Fruit fly (Drosophila melanogaster) whole organism, embryonic: ENCODE measurements around the gene Muc68D.

Experiments
- Ada2b ChIP-seq: fragments of 200-800 bp; sonication (Bioruptor generic); IDR thresholded peaks from 2 replicates; pipeline ENCODE4 v1.3.6; 2022; ENCODE audit warnings: missing biosample characterization, missing genetic modification characterization
- Aef1 ChIP-seq: fragments of 200-800 bp; sonication (Bioruptor generic); IDR thresholded peaks from 3 replicates; pipeline ENCODE4 v1.3.6; 2022; ENCODE audit warnings: missing biosample characterization, missing genetic modification characterization
- BEAF-32 ChIP-seq: fragments of 200-800 bp; sonication (Bioruptor generic); optimal IDR thresholded peaks from 3 replicates; lab custom pipeline; 2017; ENCODE audit warnings: missing biosample characterization, missing genetic modification characterization, mild to moderate bottlenecking, moderate library complexity, missing genetic modification reagents
- CG1024 ChIP-seq: fragments of 200-800 bp; sonication (Bioruptor generic); IDR thresholded peaks from 2 replicates; pipeline ENCODE4 v1.3.6; 2022; ENCODE audit warnings: missing biosample characterization, missing genetic modification characterization
- CG10543 ChIP-seq: fragments of 200-800 bp; sonication (Bioruptor generic); optimal IDR thresholded peaks from 3 replicates; lab custom pipeline; 2017; ENCODE audit warnings: missing biosample characterization, mild to moderate bottlenecking, missing genetic modification characterization, moderate library complexity
- CG11504 ChIP-seq: fragments of 200-800 bp; sonication (Bioruptor generic); optimal IDR thresholded peaks from 3 replicates; lab custom pipeline; 2019; ENCODE audit warnings: missing biosample characterization, mild to moderate bottlenecking, missing genetic modification characterization, moderate library complexity
- CG12942 ChIP-seq: fragments of 200-800 bp; sonication (Bioruptor generic); optimal IDR thresholded peaks from 3 replicates; lab custom pipeline; 2016; ENCODE audit warnings: missing biosample characterization, missing genetic modification characterization
- CG13287 ChIP-seq: fragments of 200-800 bp; sonication (Bioruptor generic); IDR thresholded peaks from 2 replicates; pipeline ENCODE4 v1.3.6; 2022; ENCODE audit warnings: missing biosample characterization, missing genetic modification characterization; ENCODE audit not compliant: partially characterized antibody
- CG14441 ChIP-seq: fragments of 200-800 bp; sonication (Bioruptor generic); IDR thresholded peaks from 2 replicates; pipeline ENCODE4 v1.3.6; 2022; ENCODE audit warnings: missing biosample characterization, missing genetic modification characterization
- CG17186 ChIP-seq: fragments of 200-800 bp; sonication (Bioruptor generic); optimal IDR thresholded peaks from 3 replicates; lab custom pipeline; 2017; ENCODE audit warnings: missing biosample characterization, missing genetic modification reagents, missing genetic modification characterization
- CG31365 ChIP-seq: fragments of 200-800 bp; sonication (Bioruptor generic); optimal IDR thresholded peaks from 2 replicates; lab custom pipeline; 2018; ENCODE audit warnings: missing biosample characterization, mild to moderate bottlenecking, missing genetic modification characterization
- CG34224 ChIP-seq: fragments of 200-800 bp; sonication (Bioruptor generic); IDR thresholded peaks from 3 replicates; pipeline ENCODE4 v1.3.6; 2022; ENCODE audit warnings: missing biosample characterization, missing genetic modification characterization; ENCODE audit not compliant: partially characterized antibody
- CG34422 ChIP-seq: fragments of 200-800 bp; sonication (Bioruptor generic); IDR thresholded peaks from 3 replicates; pipeline ENCODE4 v1.3.6; 2022; ENCODE audit warnings: missing biosample characterization, missing genetic modification characterization
- CG4617 ChIP-seq: fragments of 200-800 bp; sonication (Bioruptor generic); optimal IDR thresholded peaks from 3 replicates; lab custom pipeline; 2016; ENCODE audit warnings: missing biosample characterization, missing genetic modification characterization, borderline replicate concordance
- CG6175 ChIP-seq: fragments of 200-800 bp; sonication (Bioruptor generic); IDR thresholded peaks from 3 replicates; pipeline ENCODE4 v1.3.6; 2022; ENCODE audit warnings: missing biosample characterization, missing genetic modification characterization
- CG6765 ChIP-seq: fragments of 200-800 bp; sonication (Bioruptor generic); optimal IDR thresholded peaks from 3 replicates; lab custom pipeline; 2017; ENCODE audit warnings: missing biosample characterization, mild to moderate bottlenecking, missing genetic modification characterization
- CG6791 ChIP-seq: fragments of 200-800 bp; sonication (Bioruptor generic); IDR thresholded peaks from 3 replicates; pipeline ENCODE4 v1.3.6; 2022; ENCODE audit warnings: missing biosample characterization, missing genetic modification characterization; ENCODE audit not compliant: partially characterized antibody
- CG9797 ChIP-seq: fragments of 200-800 bp; sonication (Bioruptor generic); optimal IDR thresholded peaks from 3 replicates; lab custom pipeline; 2018; ENCODE audit warnings: missing biosample characterization, mild to moderate bottlenecking, missing genetic modification characterization
- D19A ChIP-seq: fragments of 200-800 bp; optimal IDR thresholded peaks from 3 replicates; lab custom pipeline; 2019; ENCODE audit warnings: missing biosample characterization, mild to moderate bottlenecking, missing genetic modification characterization, moderate library complexity
- Dll ChIP-seq: fragments of 200-800 bp; sonication (Bioruptor generic); IDR thresholded peaks from 4 replicates; pipeline ENCODE4 v1.3.6; 2022; ENCODE audit warnings: missing biosample characterization, missing genetic modification characterization; ENCODE audit not compliant: partially characterized antibody
- Dp ChIP-seq: fragments of 200-800 bp; sonication (Bioruptor generic); optimal IDR thresholded peaks from 2 replicates; lab custom pipeline; 2018; ENCODE audit warnings: missing biosample characterization, mild to moderate bottlenecking, missing genetic modification characterization, moderate library complexity
- Dref ChIP-seq: fragments of 200-800 bp; sonication (Bioruptor generic); IDR thresholded peaks from 2 replicates; pipeline ENCODE4 v1.3.6; 2022; ENCODE audit warnings: missing biosample characterization, missing genetic modification characterization
- E2f2 ChIP-seq: fragments of 200-800 bp; sonication (Bioruptor generic); IDR thresholded peaks from 2 replicates; pipeline ENCODE4 v1.3.6; 2022; ENCODE audit warnings: missing biosample characterization, missing genetic modification characterization
- Ets97D ChIP-seq: fragments of 200-800 bp; sonication (Bioruptor generic); optimal IDR thresholded peaks from 3 replicates; lab custom pipeline; 2016; ENCODE audit warnings: missing biosample characterization, missing genetic modification characterization
- MESR4 ChIP-seq: fragments of 200-800 bp; sonication (Bioruptor generic); optimal IDR thresholded peaks from 2 replicates; lab custom pipeline; 2018; ENCODE audit warnings: missing biosample characterization, mild to moderate bottlenecking, missing genetic modification characterization, moderate library complexity
- Myb ChIP-seq: fragments of 200-800 bp; sonication (Bioruptor generic); optimal IDR thresholded peaks from 2 replicates; lab custom pipeline; 2016; ENCODE audit warnings: missing biosample characterization, missing genetic modification characterization
- Opbp ChIP-seq: fragments of 200-800 bp; sonication (Bioruptor generic); IDR thresholded peaks from 3 replicates; pipeline ENCODE4 v1.3.6; 2022; ENCODE audit warnings: missing biosample characterization, missing genetic modification characterization; ENCODE audit not compliant: partially characterized antibody
- Sin3A ChIP-seq: fragments of >200 bp; optimal IDR thresholded peaks from 2 replicates; lab custom pipeline; 2018
- YL-1 ChIP-seq: fragments of 200-800 bp; sonication (Bioruptor generic); optimal IDR thresholded peaks from 3 replicates; lab custom pipeline; 2017; ENCODE audit warnings: missing biosample characterization, mild to moderate bottlenecking, missing genetic modification characterization
- abd-A ChIP-seq: fragments of 200-800 bp; sonication (Bioruptor generic); optimal IDR thresholded peaks from 3 replicates; lab custom pipeline; 2019; ENCODE audit warnings: missing biosample characterization, mild to moderate bottlenecking, missing genetic modification characterization, moderate library complexity
- amos ChIP-seq: fragments of 200-800 bp; sonication (Bioruptor generic); IDR thresholded peaks from 2 replicates; pipeline ENCODE4 v1.3.6; 2022; ENCODE audit warnings: missing biosample characterization, missing genetic modification characterization; ENCODE audit not compliant: partially characterized antibody
- bbx ChIP-seq: fragments of 200-800 bp; sonication (Bioruptor generic); IDR thresholded peaks from 2 replicates; pipeline ENCODE4 v1.3.6; 2022; ENCODE audit warnings: missing biosample characterization, missing genetic modification characterization; ENCODE audit not compliant: partially characterized antibody
- chinmo ChIP-seq: fragments of 200-800 bp; sonication (Bioruptor generic); IDR thresholded peaks from 4 replicates; pipeline ENCODE4 v1.3.6; 2022; ENCODE audit warnings: missing biosample characterization, missing genetic modification characterization; ENCODE audit not compliant: partially characterized antibody
- crp ChIP-seq, 2 experiments: fragments of 200-800 bp; sonication (Bioruptor generic); optimal IDR thresholded peaks; 2 replicates in 1 of 2; 3 replicates in 1 of 2; lab custom pipeline; 2017; ENCODE audit warnings: missing biosample characterization in 2 of 2, missing genetic modification characterization in 2 of 2, mild to moderate bottlenecking in 1 of 2, moderate library complexity in 1 of 2
- dysf ChIP-seq: fragments of 200-800 bp; sonication (Bioruptor generic); IDR thresholded peaks from 3 replicates; pipeline ENCODE4 v1.3.6; 2022; ENCODE audit warnings: missing biosample characterization, missing genetic modification characterization
- ftz-f1 ChIP-seq: fragments of 200-800 bp; sonication (Bioruptor generic); optimal IDR thresholded peaks from 2 replicates; lab custom pipeline; 2016; ENCODE audit warnings: missing biosample characterization, missing genetic modification characterization
- gfzf ChIP-seq: fragments of 200-800 bp; sonication (Bioruptor generic); optimal IDR thresholded peaks from 2 replicates; lab custom pipeline; 2016; ENCODE audit warnings: missing biosample characterization, mild to moderate bottlenecking, missing genetic modification characterization, moderate library complexity
- kay ChIP-seq: fragments of 200-800 bp; sonication (Bioruptor generic); optimal IDR thresholded peaks from 2 replicates; lab custom pipeline; 2016; ENCODE audit warnings: missing biosample characterization, missing genetic modification characterization
- mld ChIP-seq: fragments of 200-800 bp; sonication (Bioruptor generic); IDR thresholded peaks from 3 replicates; pipeline ENCODE4 v1.3.6; 2022; ENCODE audit warnings: missing biosample characterization, missing genetic modification characterization; ENCODE audit not compliant: partially characterized antibody
- onecut ChIP-seq: fragments of 200-800 bp; sonication (Bioruptor generic); IDR thresholded peaks from 2 replicates; pipeline ENCODE4 v1.3.6; 2022; ENCODE audit warnings: missing biosample characterization, missing genetic modification characterization
- phol ChIP-seq: fragments of 200-800 bp; sonication (Bioruptor generic); optimal IDR thresholded peaks from 3 replicates; lab custom pipeline; 2018; ENCODE audit warnings: missing biosample characterization, mild to moderate bottlenecking, missing genetic modification characterization, moderate library complexity
- pzg ChIP-seq: fragments of 200-800 bp; sonication (Bioruptor generic); optimal IDR thresholded peaks from 3 replicates; lab custom pipeline; 2018; ENCODE audit warnings: missing biosample characterization, mild to moderate bottlenecking, missing genetic modification characterization, moderate library complexity
- stwl ChIP-seq: fragments of 200-800 bp; sonication (Bioruptor generic); optimal IDR thresholded peaks from 3 replicates; lab custom pipeline; 2018; ENCODE audit warnings: missing biosample characterization, mild to moderate bottlenecking, missing genetic modification characterization, moderate library complexity
- vnd ChIP-seq: fragments of 200-800 bp; sonication (Bioruptor generic); IDR thresholded peaks from 3 replicates; pipeline ENCODE4 v1.3.6; 2022; ENCODE audit warnings: missing biosample characterization, missing genetic modification characterization; ENCODE audit not compliant: partially characterized antibody

Gene Muc68D

dm6 chr3L:11801622-11802021, 29.7 kb upstream of the Muc68D start (continued):
- TF ChIP-seq CG31365 (tag; lab: Kevin White, UChicago) = no peak
- TF ChIP-seq Aef1 (GFP tag; lab: Robert Waterston, UW) = no peak
- no peak for TF ChIP-seq CG6175
- no peak for TF ChIP-seq CG34422 (GFP tag; lab: Robert Waterston, UW)
- TF ChIP-seq CG10543 (GFP tag; lab: Kevin White, UChicago) = no peak
- no peak for TF ChIP-seq D19A (tag; lab: Kevin White, UChicago)

- TF ChIP-seq crp (GFP tag; optimal IDR thresholded peaks at IDR 0.05; lab: Kevin White, UChicago) (peak in 1 of 2 experiments; percentile 14), abd-A (no peak), E2f2 (GFP tag; lab: Robert Waterston, UW) (peak; percentile 26; the same call in 1 of the 2 replicates), mld (GFP tag; lab: Robert Waterston, UW) (no peak), chinmo (GFP tag; lab: Robert Waterston, UW) (no peak)
Measured at dm6 chr3L:11800761-11801160, 28.8 kb upstream of the Muc68D start, which contains the start of gene Gcat. Gcat (minus strand) TSS chr3L:11800861.

- TF ChIP-seq gfzf (GFP tag; lab: Kevin White, UChicago) (peak; percentile 83), pzg (GFP tag; lab: Kevin White, UChicago) (peak; percentile 72), Ets97D (GFP tag; lab: Kevin White, UChicago) (peak; percentile 25), amos (0 out of 2 replicates have a peak, but pooled peaks have one; percentile 11), onecut (GFP tag; lab: Robert Waterston, UW) (peak; percentile 92), CG17186 (GFP tag; lab: Kevin White, UChicago) (peak; percentile 6), MESR4 (peak; percentile 67), Sin3A (lab: Kevin White, UChicago) (peak; percentile 24), CG9797 (peak; percentile 89), kay (peak; percentile 37), phol (tag; lab: Kevin White, UChicago) (peak; percentile 24), Dref (GFP tag; lab: Robert Waterston, UW) (peak; percentile 33; the same call in 1 of the 2 replicates), Myb (GFP tag; lab: Kevin White, UChicago) (peak; percentile 31), bbx (GFP tag; lab: Robert Waterston, UW) (0 out of 2 replicates have a peak, but pooled peaks have one; percentile 13), CG6791 (GFP tag; lab: Robert Waterston, UW) (peak; percentile 57; the same call in 1 of the 3 replicates), E2f2 (GFP tag; lab: Robert Waterston, UW) (peak; percentile 95), CG1024 (no peak), stwl (tag; lab: Kevin White, UChicago) (peak; percentile 78), Ada2b (GFP tag; lab: Robert Waterston, UW) (no peak), CG34224 (GFP tag; lab: Robert Waterston, UW) (0 out of 3 replicates have a peak, but pooled peaks have one; percentile 23), CG4617 (peak; percentile 62), ftz-f1 (GFP tag; lab: Kevin White, UChicago) (peak; percentile 72), CG12942 (GFP tag; lab: Kevin White, UChicago) (no peak), CG14441 (GFP tag; lab: Robert Waterston, UW) (no peak), CG11504 (tag; lab: Kevin White, UChicago) (peak; percentile 26), CG13287 (GFP tag; lab: Robert Waterston, UW) (peak; percentile 53), CG6765 (GFP tag; lab: Kevin White, UChicago) (no peak), vnd (GFP tag; lab: Robert Waterston, UW) (no peak), Dll (GFP tag; lab: Robert Waterston, UW) (0 out of 4 replicates have a peak, but pooled peaks have one; percentile 23), crp (GFP tag; optimal IDR thresholded peaks at IDR 0.05; lab: Kevin White, UChicago) (peak in 1 of 2 experiments; percentile 59), dysf (GFP tag; lab: Robert Waterston, UW) (no peak), Opbp (GFP tag; lab: Robert Waterston, UW) (peak; percentile 23; the same call in 1 of the 3 replicates), YL-1 (GFP tag; lab: Kevin White, UChicago) (peak; percentile 45), Dp (GFP tag; lab: Kevin White, UChicago) (peak; percentile 89), BEAF-32 (GFP tag; lab: Kevin White, UChicago) (peak; percentile 31)
Measured at dm6 chr3L:11795440-11795983, 23.6 kb upstream of the Muc68D start, which contains the start of gene Klp68D. Klp68D (plus strand) TSS chr3L:11795614.
